Fruit fly (Drosophila melanogaster) whole organism, prepupa: ENCODE measurements around the gene Trim9.

Experiments
- CG15336 ChIP-seq: fragments of 200-800 bp; sonication (Bioruptor generic); IDR thresholded peaks from 2 replicates; pipeline ENCODE4 v1.3.6; 2022; ENCODE audit warnings: missing biosample characterization, missing genetic modification characterization
- CG1621 ChIP-seq: fragments of 200-800 bp; sonication (Bioruptor generic); optimal IDR thresholded peaks from 3 replicates; lab custom pipeline; 2018; ENCODE audit warnings: missing biosample characterization, mild to moderate bottlenecking, missing genetic modification characterization
- CG6808 ChIP-seq: fragments of 200-800 bp; sonication (Bioruptor generic); optimal IDR thresholded peaks from 3 replicates; lab custom pipeline; 2017; ENCODE audit warnings: missing biosample characterization, missing genetic modification characterization, mild to moderate bottlenecking, moderate library complexity, missing genetic modification reagents
- CG9139 ChIP-seq: fragments of 200-800 bp; sonication (Bioruptor generic); optimal IDR thresholded peaks from 3 replicates; lab custom pipeline; 2017; ENCODE audit warnings: missing biosample characterization, mild to moderate bottlenecking, missing genetic modification characterization
- Hr39 ChIP-seq: fragments of 200-800 bp; sonication (Bioruptor generic); optimal IDR thresholded peaks from 2 replicates; lab custom pipeline; 2016; ENCODE audit warnings: missing biosample characterization, missing genetic modification characterization
- spab ChIP-seq: fragments of 200-800 bp; sonication (Bioruptor generic); optimal IDR thresholded peaks from 2 replicates; lab custom pipeline; 2017; ENCODE audit warnings: missing biosample characterization, mild to moderate bottlenecking, missing genetic modification characterization, missing genetic modification reagents

dm6 chr2L:10526953-10527584 is 17.6 kb upstream of the Trim9 start, which contains the start of gene Lip4:
- TF ChIP-seq CG1621 (tag; lab: Kevin White, UChicago) (peak; percentile 66), CG9139 (GFP tag; lab: Kevin White, UChicago) (no peak), CG15336 (GFP tag; lab: Robert Waterston, UW) (peak; percentile 80), spab (peak; percentile 63), Hr39 (GFP tag; lab: Kevin White, UChicago) (peak; percentile 47), CG6808 (peak; percentile 64)
